Worm (Caenorhabditis elegans) whole organism, L3 larva: ENCODE measurements around the gene gmps-1.

Experiments
- R02D3.7 ChIP-seq: fragments of 150-350 bp; optimal IDR thresholded peaks from 2 replicates; lab custom pipeline; 2014; ENCODE audit warnings: missing biosample characterization, missing genetic modification characterization
- ZK546.5 ChIP-seq: sonication (generic microtip); optimal IDR thresholded peaks from 2 replicates; lab custom pipeline; 2017; ENCODE audit warnings: missing biosample characterization, missing genetic modification characterization
- ceh-16 ChIP-seq: sonication (generic microtip); optimal IDR thresholded peaks from 2 replicates; lab custom pipeline; 2017; ENCODE audit warnings: missing biosample characterization, missing genetic modification characterization
- ceh-28 ChIP-seq: fragments of 150-350 bp; optimal IDR thresholded peaks from 2 replicates; lab custom pipeline; 2014; ENCODE audit warnings: missing biosample characterization, missing genetic modification reagents, missing genetic modification characterization
- ceh-9 ChIP-seq: sonication (generic microtip); optimal IDR thresholded peaks from 2 replicates; lab custom pipeline; 2018; ENCODE audit warnings: missing biosample characterization, missing genetic modification characterization
- elt-2 ChIP-seq: sonication (generic microtip); optimal IDR thresholded peaks from 2 replicates; lab custom pipeline; 2016; ENCODE audit warnings: missing genetic modification reagents, mild to moderate bottlenecking, missing genetic modification characterization, missing compliant biosample characterization
- eor-1 ChIP-seq, 2 experiments: fragments of 150-350 bp; optimal IDR thresholded peaks; 2 replicates each; lab custom pipeline; 2014 to 2018; ENCODE audit warnings: missing biosample characterization in 2 of 2, missing genetic modification characterization in 2 of 2
- fkh-2 ChIP-seq: fragments of 150-350 bp; optimal IDR thresholded peaks from 2 replicates; lab custom pipeline; 2014; ENCODE audit warnings: missing biosample characterization, missing genetic modification reagents, missing genetic modification characterization
- fos-1 ChIP-seq: fragments of 150-350 bp; optimal IDR thresholded peaks from 2 replicates; lab custom pipeline; 2014; ENCODE audit warnings: missing biosample characterization, missing genetic modification characterization
- jun-1 ChIP-seq: fragments of 150-350 bp; optimal IDR thresholded peaks from 2 replicates; lab custom pipeline; 2014; ENCODE audit warnings: missing biosample characterization, missing genetic modification reagents, missing genetic modification characterization
- lin-15B ChIP-seq: fragments of 150-350 bp; optimal IDR thresholded peaks from 2 replicates; lab custom pipeline; 2014; ENCODE audit warnings: missing biosample characterization, missing genetic modification characterization
- lin-39 ChIP-seq: fragments of 150-350 bp; optimal IDR thresholded peaks from 2 replicates; lab custom pipeline; 2018; ENCODE audit warnings: missing biosample characterization, missing genetic modification reagents, missing genetic modification characterization
- nfya-1 ChIP-seq: sonication (generic microtip); optimal IDR thresholded peaks from 2 replicates; lab custom pipeline; 2017; ENCODE audit warnings: missing genetic modification characterization, mild to moderate bottlenecking, missing compliant biosample characterization, antibody characterized with exemption, moderate library complexity; ENCODE audit not compliant: insufficient read depth
- nhr-23 ChIP-seq: fragments of 150-350 bp; optimal IDR thresholded peaks from 2 replicates; lab custom pipeline; 2014; ENCODE audit warnings: missing biosample characterization, missing genetic modification reagents, missing genetic modification characterization
- nhr-25 ChIP-seq: sonication (generic microtip); optimal IDR thresholded peaks from 2 replicates; lab custom pipeline; 2017; ENCODE audit warnings: missing biosample characterization, missing genetic modification characterization
- nhr-28 ChIP-seq: fragments of 150-350 bp; optimal IDR thresholded peaks from 2 replicates; lab custom pipeline; 2014; ENCODE audit warnings: missing biosample characterization, missing genetic modification characterization
- pha-4 ChIP-seq: fragments of 150-350 bp; optimal IDR thresholded peaks from 2 replicates; lab custom pipeline; 2014; ENCODE audit warnings: missing biosample characterization, missing genetic modification reagents, missing genetic modification characterization
- pqm-1 ChIP-seq: fragments of 150-350 bp; optimal IDR thresholded peaks from 2 replicates; lab custom pipeline; 2017; ENCODE audit warnings: missing biosample characterization, missing genetic modification characterization, inconsistent platforms
- snpc-4 ChIP-seq: fragments of 150-350 bp; optimal IDR thresholded peaks from 2 replicates; lab custom pipeline; 2014; ENCODE audit warnings: missing biosample characterization, missing genetic modification characterization
- tbx-2 ChIP-seq: sonication (generic microtip); optimal IDR thresholded peaks from 2 replicates; lab custom pipeline; 2016; ENCODE audit warnings: mild to moderate bottlenecking, missing genetic modification characterization, missing compliant biosample characterization
- zag-1 ChIP-seq: fragments of 150-350 bp; optimal IDR thresholded peaks from 2 replicates; lab custom pipeline; 2014; ENCODE audit warnings: missing biosample characterization, missing genetic modification characterization
- ztf-4 ChIP-seq: fragments of 150-350 bp; optimal IDR thresholded peaks from 2 replicates; lab custom pipeline; 2014; ENCODE audit warnings: missing biosample characterization, missing genetic modification characterization

Gene gmps-1

ce11 chrII:10820679-10821078, 47.8 kb downstream of the gmps-1 start, which contains the start of gene ech-4:
ech-4 (plus strand) TSS chrII:10821031.
- TF ChIP-seq jun-1 (tag; lab: Kevin White, UChicago) (peak; percentile 3), nhr-23 (tag; lab: Kevin White, UChicago) (no peak), tbx-2 (tag; lab: Kevin White, UChicago) (no peak), elt-2 (tag; lab: Kevin White, UChicago) (peak; percentile 47), pha-4 (peak; percentile 11), ceh-28 (tag; lab: Kevin White, UChicago) (no peak)

ce11 chrII:10819928-10820423, 48.5 kb downstream of the gmps-1 start, which contains the start of gene R06F6.8:
R06F6.8 (minus strand) TSS chrII:10819978.
- no peak for TF ChIP-seq eor-1 (tag; optimal IDR thresholded peaks at IDR 0.05; lab: Kevin White, UChicago)
- TF ChIP-seq nfya-1 = peak; percentile 47
- peak; percentile 20 for TF ChIP-seq snpc-4 (tag; lab: Kevin White, UChicago)
- TF ChIP-seq fkh-2 (tag; lab: Kevin White, UChicago) = no peak
- no peak for TF ChIP-seq nhr-28 (tag; lab: Kevin White, UChicago)
- TF ChIP-seq ceh-16 (tag; lab: Kevin White, UChicago) = no peak
- no peak for TF ChIP-seq pqm-1 (tag; lab: Kevin White, UChicago)
- no peak for TF ChIP-seq ZK546.5 (tag; lab: Kevin White, UChicago)
- no peak for TF ChIP-seq ztf-4 (tag; lab: Kevin White, UChicago)
- no peak for TF ChIP-seq R02D3.7 (tag; lab: Kevin White, UChicago)
- TF ChIP-seq lin-39 (tag; lab: Kevin White, UChicago) = peak; percentile 19
- TF ChIP-seq lin-15B (tag; lab: Kevin White, UChicago) = peak; percentile 50
- no peak for TF ChIP-seq zag-1
- no peak for TF ChIP-seq nhr-25 (tag; lab: Kevin White, UChicago)
- TF ChIP-seq pha-4 = peak; percentile 32
- TF ChIP-seq fos-1 (tag; lab: Kevin White, UChicago) = no peak
- no peak for TF ChIP-seq ceh-9
